Fruit fly (Drosophila melanogaster) ovary, adult (tissue): ENCODE results near the gene CG31792.

ENCODE experiments used
- CG17801 ChIP-seq: fragments of 200-800 bp; optimal IDR thresholded peaks from 2 replicates; lab custom pipeline; 2019; ENCODE audit warnings: missing biosample characterization, mild to moderate bottlenecking, missing genetic modification characterization, moderate library complexity; ENCODE audit not compliant: partially characterized antibody

Gene CG31792

dm6 chr2L:19021278-19022220 is 24.3 kb downstream of the CG31792 start:
- TF ChIP-seq CG17801: no peak

- TF ChIP-seq CG17801: no peak
These were observed 24.9 kb downstream of the CG31792 start, which contains the start of gene CG15172 for dm6 chr2L:19022221-19022516. TSS of gene CG15172 (plus strand) at chr2L:19022417.

- TF ChIP-seq CG17801: no peak
These were observed 26.9 kb downstream of the CG31792 start for dm6 chr2L:19023972-19024743.

dm6 chr2L:19024744-19025059 is 27.5 kb downstream of the CG31792 start:
- no peak for TF ChIP-seq CG17801

- no peak for TF ChIP-seq CG17801
These were observed 29.4 kb downstream of the CG31792 start for dm6 chr2L:19026491-19027197.

- no peak for TF ChIP-seq CG17801
These were observed 30.1 kb downstream of the CG31792 start, which contains the start of gene Sidpn for dm6 chr2L:19027246-19027886. TSS of gene Sidpn (plus strand) at chr2L:19027710.

dm6 chr2L:19033288-19033687 is 36.0 kb downstream of the CG31792 start, which contains the start of gene hook:
TSS of gene hook (minus strand) at chr2L:19033498.
- TF ChIP-seq CG17801: peak; percentile 32

- TF ChIP-seq CG17801: peak; percentile 11
These were observed 37.1 kb downstream of the CG31792 start, which contains the start of the genes mib2 and CG31800 for dm6 chr2L:19034213-19034929. TSS of gene mib2 (plus strand) at chr2L:19034444. TSS of gene CG31800 (minus strand) at chr2L:19034576.

dm6 chr2L:19035013-19035412 is 37.8 kb downstream of the CG31792 start:
- TF ChIP-seq CG17801: no peak

- TF ChIP-seq CG17801: no peak
These were observed 39.0 kb downstream of the CG31792 start for dm6 chr2L:19036105-19036714.

dm6 chr2L:19037011-19037410 is 39.8 kb downstream of the CG31792 start:
- TF ChIP-seq CG17801: no peak

- no peak for TF ChIP-seq CG17801
These were observed 40.2 kb downstream of the CG31792 start for dm6 chr2L:19037455-19037854.

dm6 chr2L:19041590-19041989 is 44.3 kb downstream of the CG31792 start, which contains the start of gene Catsup:
TSS of gene Catsup (plus strand) at chr2L:19041862.
- TF ChIP-seq CG17801: peak; percentile 2

- TF ChIP-seq CG17801: peak; percentile 83
These were observed 47.9 kb downstream of the CG31792 start, which contains the start of the genes Ttc19 and Acn for dm6 chr2L:19045111-19045560. TSS of gene Ttc19 (minus strand) at chr2L:19045148. TSS of gene Acn (plus strand) at chr2L:19045355.

- TF ChIP-seq CG17801: peak; percentile 26
These were observed 51.7 kb downstream of the CG31792 start, which contains the start of gene CG10470 for dm6 chr2L:19048912-19049311. TSS of gene CG10470 (plus strand) at chr2L:19049076.
